Worm (Caenorhabditis elegans) whole organism, young adult: ENCODE data around the gene Y38F2AR.10.

ENCODE experiments used
- Y95B8A.8 ChIP-seq: fragments of 200-800 bp; sonication (Bioruptor generic); IDR thresholded peaks from 2 replicates; pipeline ENCODE4 v1.3.6; 2022; ENCODE audit warnings: missing genetic modification reagents, missing genetic modification characterization, missing compliant biosample characterization
- attf-5 ChIP-seq: fragments of 200-800 bp; sonication (Bioruptor generic); optimal IDR thresholded peaks from 2 replicates; lab custom pipeline; 2018; ENCODE audit warnings: mild to moderate bottlenecking, missing genetic modification characterization, missing compliant biosample characterization
- bed-2 ChIP-seq: fragments of 200-800 bp; sonication (Bioruptor generic); IDR thresholded peaks from 2 replicates; pipeline ENCODE4 v1.3.6; 2022; ENCODE audit warnings: missing genetic modification reagents, missing genetic modification characterization, missing compliant biosample characterization
- dpl-1 ChIP-seq: fragments of 150-350 bp; optimal IDR thresholded peaks from 2 replicates; lab custom pipeline; 2014; ENCODE audit warnings: missing biosample characterization, missing genetic modification reagents, missing genetic modification characterization
- sea-2 ChIP-seq: fragments of 200-800 bp; sonication (Bioruptor generic); IDR thresholded peaks from 2 replicates; pipeline ENCODE4 v1.3.6; 2022; ENCODE audit warnings: missing genetic modification characterization, missing compliant biosample characterization

DNA sequence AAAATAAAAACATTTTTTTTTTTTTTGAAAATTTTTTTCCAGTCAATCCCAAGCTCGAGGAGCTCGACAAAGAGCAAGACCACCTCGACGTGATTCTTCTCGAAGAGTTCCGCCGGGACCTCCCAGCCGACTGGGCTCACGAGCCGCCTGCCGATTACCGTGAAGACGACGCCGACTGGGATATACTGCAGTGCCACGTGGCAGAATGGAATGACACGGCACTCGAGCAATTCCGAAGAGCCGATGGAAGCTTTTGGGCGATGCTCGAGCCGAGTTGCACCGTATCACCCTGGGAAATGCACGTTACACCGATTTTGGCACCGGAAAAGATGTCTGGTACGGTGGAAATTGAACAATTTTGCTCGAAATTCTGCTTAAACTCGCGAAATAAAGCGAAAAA, 6.3 kb downstream of the Y38F2AR.10 start:
- no peak for TF ChIP-seq attf-5
- TF ChIP-seq dpl-1: no peak
- no peak for TF ChIP-seq sea-2 (GFP tag; lab: Robert Waterston, UW)
- TF ChIP-seq Y95B8A.8 (GFP tag; lab: Robert Waterston, UW): no peak
- TF ChIP-seq bed-2 (GFP tag; lab: Robert Waterston, UW): no peak
